Worm (Caenorhabditis elegans): Measurements from ENCODE around the gene Y69H2.9.

DNA sequence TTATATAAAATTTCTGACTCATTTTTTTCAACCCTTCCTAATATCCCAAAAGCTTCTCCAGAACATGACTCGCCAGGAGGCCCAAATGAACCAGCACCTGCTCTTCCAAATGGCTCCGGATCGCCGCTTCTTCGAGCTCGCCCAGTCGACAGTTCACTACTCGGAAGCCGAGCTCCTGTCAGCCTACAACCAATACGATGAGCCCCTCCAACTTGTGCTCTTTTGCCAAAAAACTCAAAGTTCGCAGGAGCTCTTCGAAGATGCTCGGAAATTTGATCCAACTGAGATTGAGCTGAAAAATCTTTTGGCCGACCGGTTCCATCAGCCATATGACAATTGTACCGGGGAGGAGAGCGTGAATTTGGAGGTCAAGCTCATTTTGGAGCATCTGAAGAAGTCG is 5.9 kb upstream of the Y69H2.9 start:
- TF ChIP-seq him-1 (tag; optimal IDR thresholded peaks at IDR 0.05) (no peak), W03F9.2 (tag; optimal IDR thresholded peaks at IDR 0.05) (no peak)
